Fruit fly (Drosophila melanogaster) whole organism, embryonic: Measurements from ENCODE around the gene sdt.

ENCODE experiments used
- B-H1 ChIP-seq: fragments of 200-800 bp; sonication (Bioruptor generic); IDR thresholded peaks from 3 replicates; pipeline ENCODE4 v1.3.6; 2022; ENCODE audit warnings: missing biosample characterization, missing genetic modification characterization
- CG11456 ChIP-seq: fragments of 200-800 bp; sonication (Bioruptor generic); IDR thresholded peaks from 3 replicates; pipeline ENCODE4 v1.3.6; 2022; ENCODE audit warnings: missing biosample characterization, missing genetic modification characterization
- CG13624 ChIP-seq: fragments of 200-800 bp; sonication (Bioruptor generic); optimal IDR thresholded peaks from 2 replicates; lab custom pipeline; 2016; ENCODE audit warnings: missing biosample characterization, missing genetic modification characterization
- CG16815 ChIP-seq: fragments of 200-800 bp; sonication (Bioruptor generic); optimal IDR thresholded peaks from 3 replicates; lab custom pipeline; 2017; ENCODE audit warnings: missing biosample characterization, mild to moderate bottlenecking, missing genetic modification characterization
- CG2120 ChIP-seq: fragments of 200-800 bp; sonication (Bioruptor generic); optimal IDR thresholded peaks from 3 replicates; lab custom pipeline; 2016; ENCODE audit warnings: missing biosample characterization, missing genetic modification characterization
- CG31365 ChIP-seq: fragments of 200-800 bp; sonication (Bioruptor generic); optimal IDR thresholded peaks from 2 replicates; lab custom pipeline; 2018; ENCODE audit warnings: missing biosample characterization, mild to moderate bottlenecking, missing genetic modification characterization
- CG4424 ChIP-seq: fragments of 200-800 bp; sonication (Bioruptor generic); optimal IDR thresholded peaks from 3 replicates; lab custom pipeline; 2016; ENCODE audit warnings: missing biosample characterization, missing genetic modification characterization
- CG7357 ChIP-seq: fragments of 200-800 bp; sonication (Bioruptor generic); IDR thresholded peaks from 3 replicates; pipeline ENCODE4 v1.3.6; 2022; ENCODE audit warnings: missing biosample characterization, missing genetic modification characterization
- CG7987 ChIP-seq: fragments of 200-800 bp; sonication (Bioruptor generic); optimal IDR thresholded peaks from 2 replicates; lab custom pipeline; 2018; ENCODE audit warnings: missing biosample characterization, mild to moderate bottlenecking, missing genetic modification characterization, moderate library complexity
- CG8944 ChIP-seq: fragments of 200-800 bp; sonication (Bioruptor generic); optimal IDR thresholded peaks from 3 replicates; lab custom pipeline; 2016; ENCODE audit warnings: missing biosample characterization, missing genetic modification characterization
- CG9437 ChIP-seq: fragments of 200-800 bp; sonication (Bioruptor generic); optimal IDR thresholded peaks from 2 replicates; lab custom pipeline; 2018; ENCODE audit warnings: missing biosample characterization, mild to moderate bottlenecking, missing genetic modification characterization
- CG9797 ChIP-seq: fragments of 200-800 bp; sonication (Bioruptor generic); optimal IDR thresholded peaks from 3 replicates; lab custom pipeline; 2018; ENCODE audit warnings: missing biosample characterization, mild to moderate bottlenecking, missing genetic modification characterization
- CkIIα-i1 ChIP-seq: fragments of 200-800 bp; sonication (Bioruptor generic); IDR thresholded peaks from 2 replicates; pipeline ENCODE4 v1.3.6; 2022; ENCODE audit warnings: missing biosample characterization, missing genetic modification characterization
- Dref ChIP-seq: fragments of 200-800 bp; sonication (Bioruptor generic); IDR thresholded peaks from 2 replicates; pipeline ENCODE4 v1.3.6; 2022; ENCODE audit warnings: missing biosample characterization, missing genetic modification characterization
- E2f1 ChIP-seq: fragments of 200-800 bp; sonication (Bioruptor generic); IDR thresholded peaks from 2 replicates; pipeline ENCODE4 v1.3.6; 2022; ENCODE audit warnings: missing biosample characterization, missing genetic modification characterization
- Fer3 ChIP-seq: fragments of 200-800 bp; sonication (Bioruptor generic); optimal IDR thresholded peaks from 2 replicates; lab custom pipeline; 2018; ENCODE audit warnings: missing biosample characterization, mild to moderate bottlenecking, missing genetic modification characterization, moderate library complexity
- HLH4C ChIP-seq: fragments of 200-800 bp; sonication (Bioruptor generic); IDR thresholded peaks from 3 replicates; pipeline ENCODE4 v1.3.6; 2022; ENCODE audit warnings: missing biosample characterization, missing genetic modification characterization; ENCODE audit not compliant: partially characterized antibody
- HLH54F ChIP-seq: fragments of 200-800 bp; sonication (Bioruptor generic); optimal IDR thresholded peaks from 3 replicates; lab custom pipeline; 2016; ENCODE audit warnings: missing biosample characterization, missing genetic modification characterization
- Hsf ChIP-seq: fragments of 200-800 bp; sonication (Bioruptor generic); optimal IDR thresholded peaks from 3 replicates; lab custom pipeline; 2016; ENCODE audit warnings: missing biosample characterization, missing genetic modification characterization
- Lpt ChIP-seq: fragments of >200 bp; optimal IDR thresholded peaks from 2 replicates; lab custom pipeline; 2018; ENCODE audit warnings: missing biosample characterization, missing genetic modification characterization
- Max ChIP-seq: fragments of 200-800 bp; sonication (Bioruptor generic); optimal IDR thresholded peaks from 2 replicates; lab custom pipeline; 2016; ENCODE audit warnings: missing biosample characterization, mild to moderate bottlenecking, missing genetic modification characterization
- Med ChIP-seq: fragments of 200-800 bp; sonication (Bioruptor generic); peaks from one replicate; lab custom pipeline; 2016; ENCODE audit warnings: missing biosample characterization, missing genetic modification characterization, mild to moderate bottlenecking, inconsistent platforms, moderate library complexity
- Mes4 ChIP-seq: fragments of 200-800 bp; sonication (Bioruptor generic); optimal IDR thresholded peaks from 2 replicates; lab custom pipeline; 2016; ENCODE audit warnings: missing biosample characterization, missing genetic modification characterization
- Nf-YA ChIP-seq: fragments of 200-800 bp; sonication (Bioruptor generic); IDR thresholded peaks from 2 replicates; pipeline ENCODE4 v1.3.6; 2022; ENCODE audit warnings: missing biosample characterization, missing genetic modification characterization
- Ptx1 ChIP-seq: fragments of 200-800 bp; sonication (Bioruptor generic); IDR thresholded peaks from 2 replicates; pipeline ENCODE4 v1.3.6; 2022; ENCODE audit warnings: missing biosample characterization, missing genetic modification characterization
- Sin3A ChIP-seq: fragments of >200 bp; optimal IDR thresholded peaks from 2 replicates; lab custom pipeline; 2018
- az2 ChIP-seq: fragments of 200-800 bp; sonication (Bioruptor generic); optimal IDR thresholded peaks from 3 replicates; lab custom pipeline; 2016; ENCODE audit warnings: missing biosample characterization, missing genetic modification characterization
- bsh ChIP-seq, 2 experiments: fragments of 200-800 bp; sonication (Bioruptor generic); optimal IDR thresholded peaks; 2 replicates each; lab custom pipeline; 2017 to 2018; ENCODE audit warnings: mild to moderate bottlenecking in 2 of 2, missing biosample characterization in 2 of 2, missing genetic modification characterization in 2 of 2, moderate library complexity in 1 of 2
- exex ChIP-seq: fragments of 200-800 bp; sonication (Bioruptor generic); optimal IDR thresholded peaks from 4 replicates; lab custom pipeline; 2018; ENCODE audit warnings: missing biosample characterization, mild to moderate bottlenecking, missing genetic modification characterization, moderate library complexity
- fd102C ChIP-seq: fragments of 200-800 bp; sonication (Bioruptor generic); optimal IDR thresholded peaks from 2 replicates; lab custom pipeline; 2018; ENCODE audit warnings: missing biosample characterization, mild to moderate bottlenecking, missing genetic modification characterization, moderate library complexity
- fd64A ChIP-seq: fragments of 200-800 bp; sonication (Bioruptor generic); optimal IDR thresholded peaks from 3 replicates; lab custom pipeline; 2018; ENCODE audit warnings: missing biosample characterization, mild to moderate bottlenecking, missing genetic modification characterization
- fd96Cb ChIP-seq: fragments of 200-800 bp; sonication (Bioruptor generic); optimal IDR thresholded peaks from 2 replicates; lab custom pipeline; 2018; ENCODE audit warnings: missing biosample characterization, mild to moderate bottlenecking, missing genetic modification characterization, moderate library complexity
- fu2 ChIP-seq: fragments of 200-800 bp; sonication (Bioruptor generic); optimal IDR thresholded peaks from 2 replicates; lab custom pipeline; 2016; ENCODE audit warnings: missing biosample characterization, missing genetic modification characterization
- gfzf ChIP-seq: fragments of 200-800 bp; sonication (Bioruptor generic); optimal IDR thresholded peaks from 2 replicates; lab custom pipeline; 2016; ENCODE audit warnings: missing biosample characterization, mild to moderate bottlenecking, missing genetic modification characterization, moderate library complexity
- gro ChIP-seq: fragments of 200-800 bp; sonication (Bioruptor generic); optimal IDR thresholded peaks from 2 replicates; lab custom pipeline; 2016; ENCODE audit warnings: missing biosample characterization, missing genetic modification characterization
- gsb-n ChIP-seq: fragments of 200-800 bp; sonication (Bioruptor generic); optimal IDR thresholded peaks from 3 replicates; lab custom pipeline; 2018; ENCODE audit warnings: missing biosample characterization, mild to moderate bottlenecking, missing genetic modification characterization
- inv ChIP-seq: fragments of 200-800 bp; sonication (Bioruptor generic); IDR thresholded peaks from 2 replicates; pipeline ENCODE4 v1.3.6; 2022; ENCODE audit warnings: missing biosample characterization, missing genetic modification characterization; ENCODE audit not compliant: partially characterized antibody
- jigr1 ChIP-seq: fragments of 200-800 bp; sonication (Bioruptor generic); IDR thresholded peaks from 3 replicates; pipeline ENCODE4 v1.3.6; 2022; ENCODE audit warnings: missing biosample characterization, missing genetic modification characterization
- lmd ChIP-seq: fragments of 200-800 bp; sonication (Bioruptor generic); IDR thresholded peaks from 2 replicates; pipeline ENCODE4 v1.3.6; 2022; ENCODE audit warnings: missing biosample characterization, missing genetic modification characterization
- mld ChIP-seq: fragments of 200-800 bp; sonication (Bioruptor generic); IDR thresholded peaks from 3 replicates; pipeline ENCODE4 v1.3.6; 2022; ENCODE audit warnings: missing biosample characterization, missing genetic modification characterization; ENCODE audit not compliant: partially characterized antibody
- peb ChIP-seq: fragments of 200-800 bp; sonication (Bioruptor generic); IDR thresholded peaks from 2 replicates; pipeline ENCODE4 v1.3.6; 2022; ENCODE audit warnings: missing biosample characterization, missing genetic modification characterization
- pum ChIP-seq: fragments of 200-800 bp; sonication (Bioruptor generic); optimal IDR thresholded peaks from 2 replicates; lab custom pipeline; 2016; ENCODE audit warnings: missing biosample characterization, missing genetic modification characterization
- rib ChIP-seq: fragments of 200-800 bp; sonication (Bioruptor generic); IDR thresholded peaks from 2 replicates; pipeline ENCODE4 v1.3.6; 2022; ENCODE audit warnings: missing biosample characterization, missing genetic modification characterization
- salm ChIP-seq: fragments of 200-800 bp; sonication (Bioruptor generic); optimal IDR thresholded peaks from 2 replicates; lab custom pipeline; 2018; ENCODE audit warnings: missing biosample characterization, mild to moderate bottlenecking, missing genetic modification characterization
- sug ChIP-seq: fragments of 200-800 bp; optimal IDR thresholded peaks from 2 replicates; lab custom pipeline; 2019; ENCODE audit warnings: missing biosample characterization, mild to moderate bottlenecking, missing genetic modification characterization, moderate library complexity
- vnd ChIP-seq: fragments of 200-800 bp; sonication (Bioruptor generic); IDR thresholded peaks from 3 replicates; pipeline ENCODE4 v1.3.6; 2022; ENCODE audit warnings: missing biosample characterization, missing genetic modification characterization; ENCODE audit not compliant: partially characterized antibody
- zen2 ChIP-seq: fragments of 200-800 bp; sonication (Bioruptor generic); IDR thresholded peaks from 3 replicates; pipeline ENCODE4 v1.3.6; 2022; ENCODE audit warnings: missing biosample characterization, missing genetic modification characterization; ENCODE audit not compliant: partially characterized antibody
- zfh2 ChIP-seq: fragments of 200-800 bp; sonication (Bioruptor generic); optimal IDR thresholded peaks from 2 replicates; lab custom pipeline; 2016; ENCODE audit warnings: missing biosample characterization, missing genetic modification characterization

The sdt gene

dm6 chrX:8243251-8243650 is 64.9 kb downstream of the sdt start (continued):
- TF ChIP-seq fd96Cb (tag; lab: Kevin White, UChicago), result no peak
- no peak for TF ChIP-seq fd102C
- TF ChIP-seq Fer3 (tag; lab: Kevin White, UChicago), result no peak
- no peak for TF ChIP-seq Hsf (GFP tag; lab: Kevin White, UChicago)
- no peak for TF ChIP-seq exex
- no peak for TF ChIP-seq Mes4 (GFP tag; lab: Kevin White, UChicago)
- no peak for TF ChIP-seq fu2 (GFP tag; lab: Kevin White, UChicago)
- no peak for TF ChIP-seq mld (GFP tag; lab: Robert Waterston, UW)
- no peak for TF ChIP-seq Max
- TF ChIP-seq CG4424 (GFP tag; lab: Kevin White, UChicago), result no peak
- TF ChIP-seq HLH54F (GFP tag; lab: Kevin White, UChicago), result no peak
- TF ChIP-seq CG13624 (GFP tag; lab: Kevin White, UChicago), result no peak
- peak; percentile 10 for TF ChIP-seq CG9797 (GFP tag; lab: Kevin White, UChicago)
- TF ChIP-seq CkIIα-i1 (GFP tag; lab: Robert Waterston, UW), result no peak

dm6 chrX:8243966-8244895 is 65.9 kb downstream of the sdt start, which contains the start of gene sni:
Gene sni (minus strand): TSS chrX:8244016.
- peak; percentile 67 for TF ChIP-seq HLH4C (GFP tag; lab: Robert Waterston, UW)
- TF ChIP-seq gro (GFP tag; lab: Kevin White, UChicago), result no peak
- TF ChIP-seq CG31365 (tag; lab: Kevin White, UChicago), result no peak
- TF ChIP-seq E2f1 (GFP tag; lab: Robert Waterston, UW), result no peak
- TF ChIP-seq CG7987, result no peak
- TF ChIP-seq vnd, result 0 out of 3 replicates have a peak, but pooled peaks have one; percentile 21
- TF ChIP-seq zen2, result 0 out of 3 replicates have a peak, but pooled peaks have one; percentile 13
- no peak for TF ChIP-seq fd64A (GFP tag; lab: Kevin White, UChicago)
- TF ChIP-seq CG8944 (GFP tag; lab: Kevin White, UChicago), result no peak
- no peak for TF ChIP-seq bsh (GFP tag; optimal IDR thresholded peaks at IDR 0.05; lab: Kevin White, UChicago)
- TF ChIP-seq salm (tag; lab: Kevin White, UChicago), result no peak
- no peak for TF ChIP-seq B-H1 (GFP tag; lab: Robert Waterston, UW)
- peak; percentile 6 for TF ChIP-seq az2 (GFP tag; lab: Kevin White, UChicago)
- TF ChIP-seq CG16815 (GFP tag; lab: Kevin White, UChicago), result no peak
- peak; percentile 56 for TF ChIP-seq Sin3A (lab: Kevin White, UChicago)
- TF ChIP-seq Dref (GFP tag; lab: Robert Waterston, UW), result peak; percentile 46
- peak; percentile 17 for TF ChIP-seq sug (tag; lab: Kevin White, UChicago)
- peak; percentile 81 for TF ChIP-seq Med (GFP tag; lab: Kevin White, UChicago)
- 0 out of 2 replicates have a peak, but pooled peaks have one; percentile 15 for TF ChIP-seq Ptx1
- TF ChIP-seq rib (GFP tag; lab: Robert Waterston, UW), result 0 out of 2 replicates have a peak, but pooled peaks have one; percentile 26
- TF ChIP-seq Nf-YA (GFP tag; lab: Robert Waterston, UW), result no peak
- no peak for TF ChIP-seq pum (GFP tag; lab: Kevin White, UChicago)
- TF ChIP-seq inv (GFP tag; lab: Robert Waterston, UW), result no peak; the same call in 1 of the 2 replicates
- TF ChIP-seq Lpt (GFP tag; lab: Kevin White, UChicago), result no peak
- TF ChIP-seq CG7357 (GFP tag; lab: Robert Waterston, UW), result no peak
- TF ChIP-seq gfzf (GFP tag; lab: Kevin White, UChicago), result peak; percentile 24
- TF ChIP-seq zfh2 (GFP tag; lab: Kevin White, UChicago), result no peak
- peak; percentile 15; the same call in 1 of the 2 replicates for TF ChIP-seq lmd
- TF ChIP-seq gsb-n (tag; lab: Kevin White, UChicago), result no peak
- 0 out of 3 replicates have a peak, but pooled peaks have one; percentile 17 for TF ChIP-seq CG11456 (GFP tag; lab: Robert Waterston, UW)
- no peak for TF ChIP-seq CG9437 (GFP tag; lab: Kevin White, UChicago)
- no peak for TF ChIP-seq jigr1 (GFP tag; lab: Robert Waterston, UW)
- no peak for TF ChIP-seq peb (GFP tag; lab: Robert Waterston, UW)
- TF ChIP-seq CG2120, result peak; percentile 43
